Fruit fly (Drosophila melanogaster): ENCODE results near the gene bab1.

- TF ChIP-seq lola (GFP tag; optimal IDR thresholded peaks at IDR 0.05), result no peak
- TF ChIP-seq Abd-B (GFP tag; optimal IDR thresholded peaks at IDR 0.05), result no peak
- no peak for TF ChIP-seq dl (GFP tag; optimal IDR thresholded peaks at IDR 0.05; ENCODE audit: insufficient read depth in 1 of 2, partially characterized antibody in 2 of 2)
- no peak for TF ChIP-seq Hr78 (GFP tag; optimal IDR thresholded peaks at IDR 0.05)
- no peak for TF ChIP-seq usp (GFP tag; optimal IDR thresholded peaks at IDR 0.05)
- TF ChIP-seq tai (GFP tag; optimal IDR thresholded peaks at IDR 0.05), result no peak
- TF ChIP-seq woc (GFP tag; optimal IDR thresholded peaks at IDR 0.05), result no peak
- TF ChIP-seq br (GFP tag; optimal IDR thresholded peaks at IDR 0.05), result no peak
- no peak for TF ChIP-seq OdsH (GFP tag; optimal IDR thresholded peaks at IDR 0.05)
- TF ChIP-seq Dfd (GFP tag; optimal IDR thresholded peaks at IDR 0.05), result no peak
- TF ChIP-seq fru (GFP tag; optimal IDR thresholded peaks at IDR 0.05), result no peak
These were observed 18.0 kb downstream of the bab1 start for dm6 chr3L:1082883-1083282.

All from whole organism, wandering third instar larva.